Fruit fly (Drosophila melanogaster) whole organism, embryonic: ENCODE measurements around the gene tral.
A peak's percentile ranks its signal among the peaks of the same experiment; 100 is the strongest.

Source experiments
- Ada2b ChIP-seq: fragments of 200-800 bp; sonication (Bioruptor generic); IDR thresholded peaks from 2 replicates; pipeline ENCODE4 v1.3.6; 2022; ENCODE audit warnings: missing biosample characterization, missing genetic modification characterization
- Adf1 ChIP-seq: fragments of 200-800 bp; sonication (Bioruptor generic); IDR thresholded peaks from 2 replicates; pipeline ENCODE4 v1.3.6; 2022; ENCODE audit warnings: missing biosample characterization, missing genetic modification characterization
- BtbVII ChIP-seq: fragments of 200-800 bp; sonication (Bioruptor generic); optimal IDR thresholded peaks from 3 replicates; lab custom pipeline; 2017; ENCODE audit warnings: missing biosample characterization, mild to moderate bottlenecking, missing genetic modification characterization
- CG10209 ChIP-seq: fragments of 200-800 bp; sonication (Bioruptor generic); optimal IDR thresholded peaks from 3 replicates; lab custom pipeline; 2017; ENCODE audit warnings: missing biosample characterization, mild to moderate bottlenecking, missing genetic modification characterization, missing genetic modification reagents
- CG10321 ChIP-seq: fragments of 200-800 bp; sonication (Bioruptor generic); IDR thresholded peaks from 2 replicates; pipeline ENCODE4 v1.3.6; 2022; ENCODE audit warnings: missing biosample characterization, missing genetic modification characterization
- CG13287 ChIP-seq: fragments of 200-800 bp; sonication (Bioruptor generic); IDR thresholded peaks from 2 replicates; pipeline ENCODE4 v1.3.6; 2022; ENCODE audit warnings: missing biosample characterization, missing genetic modification characterization; ENCODE audit not compliant: partially characterized antibody
- CG15011 ChIP-seq: fragments of 200-800 bp; sonication (Bioruptor generic); optimal IDR thresholded peaks from 3 replicates; lab custom pipeline; 2018; ENCODE audit warnings: missing biosample characterization, mild to moderate bottlenecking, missing genetic modification characterization
- CG15269 ChIP-seq: fragments of 200-800 bp; sonication (Bioruptor generic); optimal IDR thresholded peaks from 2 replicates; lab custom pipeline; 2018; ENCODE audit warnings: missing biosample characterization, mild to moderate bottlenecking, missing genetic modification characterization, moderate library complexity
- CG1529 ChIP-seq: fragments of 200-800 bp; sonication (Bioruptor generic); optimal IDR thresholded peaks from 3 replicates; lab custom pipeline; 2018; ENCODE audit warnings: missing biosample characterization, missing genetic modification characterization
- CG1647 ChIP-seq: fragments of 200-800 bp; sonication (Bioruptor generic); optimal IDR thresholded peaks from 3 replicates; lab custom pipeline; 2016; ENCODE audit warnings: missing biosample characterization, missing genetic modification characterization
- CG2199 ChIP-seq: fragments of 200-800 bp; sonication (Bioruptor generic); IDR thresholded peaks from 3 replicates; pipeline ENCODE4 v1.3.6; 2022; ENCODE audit warnings: missing biosample characterization, missing genetic modification characterization
- CG2875 ChIP-seq: fragments of 200-800 bp; sonication (Bioruptor generic); optimal IDR thresholded peaks from 2 replicates; lab custom pipeline; 2017; ENCODE audit warnings: missing biosample characterization, mild to moderate bottlenecking, missing genetic modification characterization, missing genetic modification reagents
- CG30403 ChIP-seq: fragments of 200-800 bp; sonication (Bioruptor generic); optimal IDR thresholded peaks from 3 replicates; lab custom pipeline; 2016; ENCODE audit warnings: missing biosample characterization, missing genetic modification characterization
- CG32767 ChIP-seq: fragments of 200-800 bp; sonication (Bioruptor generic); IDR thresholded peaks from 2 replicates; pipeline ENCODE4 v1.3.6; 2022; ENCODE audit warnings: missing biosample characterization, missing genetic modification characterization
- CG32772 ChIP-seq: fragments of 200-800 bp; sonication (Bioruptor generic); IDR thresholded peaks from 2 replicates; pipeline ENCODE4 v1.3.6; 2022; ENCODE audit warnings: missing biosample characterization, missing genetic modification characterization
- CG33557 ChIP-seq: fragments of 200-800 bp; sonication (Bioruptor generic); optimal IDR thresholded peaks from 2 replicates; lab custom pipeline; 2019; ENCODE audit warnings: missing biosample characterization, mild to moderate bottlenecking, missing genetic modification characterization, moderate library complexity
- CG4328 ChIP-seq: fragments of 200-800 bp; sonication (Bioruptor generic); optimal IDR thresholded peaks from 3 replicates; lab custom pipeline; 2017; ENCODE audit warnings: missing biosample characterization, missing genetic modification reagents, missing genetic modification characterization
- CG5180 ChIP-seq: fragments of 200-800 bp; sonication (Bioruptor generic); optimal IDR thresholded peaks from 3 replicates; lab custom pipeline; 2017; ENCODE audit warnings: missing biosample characterization, missing genetic modification characterization, mild to moderate bottlenecking, moderate library complexity, missing genetic modification reagents
- CG6765 ChIP-seq: fragments of 200-800 bp; sonication (Bioruptor generic); optimal IDR thresholded peaks from 3 replicates; lab custom pipeline; 2017; ENCODE audit warnings: missing biosample characterization, mild to moderate bottlenecking, missing genetic modification characterization
- CG8765 ChIP-seq: fragments of 200-800 bp; sonication (Bioruptor generic); IDR thresholded peaks from 2 replicates; pipeline ENCODE4 v1.3.6; 2022; ENCODE audit warnings: missing biosample characterization, missing genetic modification characterization
- CG9932 ChIP-seq: fragments of 200-800 bp; sonication (Bioruptor generic); IDR thresholded peaks from 2 replicates; pipeline ENCODE4 v1.3.6; 2022; ENCODE audit warnings: missing biosample characterization, missing genetic modification characterization
- Dfd ChIP-seq, 2 experiments: fragments of >200 bp; optimal IDR thresholded peaks; 2 replicates each; lab custom pipeline; 2017; ENCODE audit warnings: missing biosample characterization in 2 of 2, missing genetic modification characterization in 2 of 2
- HLH4C ChIP-seq: fragments of 200-800 bp; sonication (Bioruptor generic); IDR thresholded peaks from 3 replicates; pipeline ENCODE4 v1.3.6; 2022; ENCODE audit warnings: missing biosample characterization, missing genetic modification characterization; ENCODE audit not compliant: partially characterized antibody
- Lhr ChIP-seq: fragments of 200-800 bp; sonication (Bioruptor generic); optimal IDR thresholded peaks from 3 replicates; lab custom pipeline; 2017; ENCODE audit warnings: mild to moderate bottlenecking, missing biosample characterization, missing genetic modification reagents, missing genetic modification characterization
- Mrtf ChIP-seq: fragments of 200-800 bp; sonication (Bioruptor generic); IDR thresholded peaks from 3 replicates; pipeline ENCODE4 v1.3.6; 2022; ENCODE audit warnings: missing biosample characterization, missing genetic modification characterization
- Rfx ChIP-seq: fragments of 200-800 bp; sonication (Bioruptor generic); IDR thresholded peaks from 2 replicates; pipeline ENCODE4 v1.3.6; 2022; ENCODE audit warnings: missing biosample characterization, missing genetic modification characterization
- Sin3A ChIP-seq: fragments of >200 bp; optimal IDR thresholded peaks from 2 replicates; lab custom pipeline; 2018
- Spps ChIP-seq: fragments of 200-800 bp; sonication (Bioruptor generic); optimal IDR thresholded peaks from 2 replicates; lab custom pipeline; 2018; ENCODE audit warnings: missing biosample characterization, mild to moderate bottlenecking, missing genetic modification characterization
- Xrp1 ChIP-seq: fragments of 200-800 bp; sonication (Bioruptor generic); IDR thresholded peaks from 2 replicates; pipeline ENCODE4 v1.3.6; 2022; ENCODE audit warnings: missing biosample characterization, missing genetic modification characterization
- aop ChIP-seq: fragments of 200-800 bp; sonication (Bioruptor generic); IDR thresholded peaks from 2 replicates; pipeline ENCODE4 v1.3.6; 2022; ENCODE audit warnings: missing biosample characterization, missing genetic modification characterization
- ash1 ChIP-seq: fragments of 200-800 bp; sonication (Bioruptor generic); optimal IDR thresholded peaks from 2 replicates; lab custom pipeline; 2018; ENCODE audit warnings: missing biosample characterization, mild to moderate bottlenecking, missing genetic modification characterization
- ato ChIP-seq: fragments of 200-800 bp; sonication (Bioruptor generic); IDR thresholded peaks from 2 replicates; pipeline ENCODE4 v1.3.6; 2022; ENCODE audit warnings: missing biosample characterization, missing genetic modification characterization; ENCODE audit not compliant: partially characterized antibody
- cato ChIP-seq: fragments of 200-800 bp; sonication (Bioruptor generic); optimal IDR thresholded peaks from 2 replicates; lab custom pipeline; 2016; ENCODE audit warnings: missing biosample characterization, missing genetic modification characterization, borderline replicate concordance
- chif ChIP-seq, 2 experiments: fragments of 200-800 bp; sonication (Bioruptor generic); optimal IDR thresholded peaks; 3 replicates each; lab custom pipeline; 2016; ENCODE audit warnings: missing biosample characterization in 2 of 2, missing genetic modification characterization in 2 of 2
- chinmo ChIP-seq: fragments of 200-800 bp; sonication (Bioruptor generic); IDR thresholded peaks from 4 replicates; pipeline ENCODE4 v1.3.6; 2022; ENCODE audit warnings: missing biosample characterization, missing genetic modification characterization; ENCODE audit not compliant: partially characterized antibody
- chm ChIP-seq: fragments of 200-800 bp; sonication (Bioruptor generic); IDR thresholded peaks from 2 replicates; pipeline ENCODE4 v1.3.6; 2022; ENCODE audit warnings: missing biosample characterization, missing genetic modification characterization
- danr ChIP-seq: fragments of 200-800 bp; sonication (Bioruptor generic); IDR thresholded peaks from 2 replicates; pipeline ENCODE4 v1.3.6; 2022; ENCODE audit warnings: missing biosample characterization, missing genetic modification characterization
- dimm ChIP-seq: fragments of 200-800 bp; sonication (Bioruptor generic); IDR thresholded peaks from 2 replicates; pipeline ENCODE4 v1.3.6; 2022; ENCODE audit warnings: missing biosample characterization, missing genetic modification characterization
- gcm2 ChIP-seq: fragments of 200-800 bp; sonication (Bioruptor generic); optimal IDR thresholded peaks from 2 replicates; lab custom pipeline; 2016; ENCODE audit warnings: missing biosample characterization, missing genetic modification characterization
- grn ChIP-seq: fragments of 200-800 bp; sonication (Bioruptor generic); optimal IDR thresholded peaks from 3 replicates; lab custom pipeline; 2017; ENCODE audit warnings: missing biosample characterization, missing genetic modification characterization
- gsb ChIP-seq: fragments of 200-800 bp; sonication (Bioruptor generic); IDR thresholded peaks from 2 replicates; pipeline ENCODE4 v1.3.6; 2022; ENCODE audit warnings: missing biosample characterization, missing genetic modification characterization
- knrl ChIP-seq: fragments of 200-800 bp; sonication (Bioruptor generic); IDR thresholded peaks from 3 replicates; pipeline ENCODE4 v1.3.6; 2022; ENCODE audit warnings: missing biosample characterization, missing genetic modification characterization; ENCODE audit not compliant: partially characterized antibody
- luna ChIP-seq: fragments of 200-800 bp; sonication (Bioruptor generic); optimal IDR thresholded peaks from 2 replicates; lab custom pipeline; 2016; ENCODE audit warnings: missing biosample characterization, missing genetic modification characterization
- mirr ChIP-seq: fragments of 200-800 bp; sonication (Bioruptor generic); optimal IDR thresholded peaks from 3 replicates; lab custom pipeline; 2018; ENCODE audit warnings: missing biosample characterization, mild to moderate bottlenecking, missing genetic modification characterization
- nerfin-1 ChIP-seq: fragments of 200-800 bp; sonication (Bioruptor generic); optimal IDR thresholded peaks from 3 replicates; lab custom pipeline; 2019; ENCODE audit warnings: missing biosample characterization, mild to moderate bottlenecking, missing genetic modification characterization, moderate library complexity
- pita ChIP-seq: fragments of 200-800 bp; sonication (Bioruptor generic); optimal IDR thresholded peaks from 2 replicates; lab custom pipeline; 2017; ENCODE audit warnings: missing biosample characterization, mild to moderate bottlenecking, missing genetic modification characterization
- sug ChIP-seq: fragments of 200-800 bp; optimal IDR thresholded peaks from 2 replicates; lab custom pipeline; 2019; ENCODE audit warnings: missing biosample characterization, mild to moderate bottlenecking, missing genetic modification characterization, moderate library complexity
- vnd ChIP-seq: fragments of 200-800 bp; sonication (Bioruptor generic); IDR thresholded peaks from 3 replicates; pipeline ENCODE4 v1.3.6; 2022; ENCODE audit warnings: missing biosample characterization, missing genetic modification characterization; ENCODE audit not compliant: partially characterized antibody
- vvl ChIP-seq: fragments of 200-800 bp; sonication (Bioruptor generic); IDR thresholded peaks from 2 replicates; pipeline ENCODE4 v1.3.6; 2022; ENCODE audit warnings: missing biosample characterization, missing genetic modification characterization
- zfh1 ChIP-seq: fragments of 200-800 bp; sonication (Bioruptor generic); IDR thresholded peaks from 3 replicates; pipeline ENCODE4 v1.3.6; 2022; ENCODE audit warnings: missing biosample characterization, missing genetic modification characterization

The tral gene

dm6 chr3L:12526433-12527113, 11.7 kb downstream of the tral start, which contains the start of gene eIF2beta (continued):
- TF ChIP-seq Mrtf (GFP tag; lab: Robert Waterston, UW) (no peak), CG9932 (GFP tag; lab: Robert Waterston, UW) (no peak), Ada2b (GFP tag; lab: Robert Waterston, UW) (no peak), CG32767 (GFP tag; lab: Robert Waterston, UW) (no peak), Sin3A (lab: Kevin White, UChicago) (peak; percentile 55), CG8765 (GFP tag; lab: Robert Waterston, UW) (no peak), chinmo (GFP tag; lab: Robert Waterston, UW) (peak; percentile 78; the same call in 3 of the 4 replicates), vnd (GFP tag; lab: Robert Waterston, UW) (no peak), knrl (no peak), CG30403 (GFP tag; lab: Kevin White, UChicago) (no peak), ato (no peak), Rfx (GFP tag; lab: Robert Waterston, UW) (peak; percentile 25; the same call in 1 of the 2 replicates), Xrp1 (GFP tag; lab: Robert Waterston, UW) (peak; percentile 24; the same call in 1 of the 2 replicates), CG10209 (GFP tag; lab: Kevin White, UChicago) (no peak), luna (GFP tag; lab: Kevin White, UChicago) (no peak), CG10321 (no peak), HLH4C (no peak), CG1647 (no peak), cato (GFP tag; lab: Kevin White, UChicago) (no peak), Dfd (GFP tag; optimal IDR thresholded peaks at IDR 0.05; lab: Kevin White, UChicago) (no peak), CG15011 (GFP tag; lab: Kevin White, UChicago) (no peak), gcm2 (no peak), mirr (GFP tag; lab: Kevin White, UChicago) (peak; percentile 61), chif (GFP tag; optimal IDR thresholded peaks at IDR 0.05; lab: Kevin White, UChicago) (peak; percentile 9 to 30), CG4328 (no peak), BtbVII (peak; percentile 51), pita (GFP tag; lab: Kevin White, UChicago) (no peak), Spps (tag; lab: Kevin White, UChicago) (peak; percentile 30), Adf1 (GFP tag; lab: Robert Waterston, UW) (no peak; the same call in 1 of the 2 replicates), CG1529 (GFP tag; lab: Kevin White, UChicago) (peak; percentile 7), aop (no peak), nerfin-1 (tag; lab: Kevin White, UChicago) (peak; percentile 33), CG6765 (GFP tag; lab: Kevin White, UChicago) (peak; percentile 33), CG2199 (GFP tag; lab: Robert Waterston, UW) (no peak), CG15269 (tag; lab: Kevin White, UChicago) (peak; percentile 54), CG2875 (peak; percentile 4), CG13287 (GFP tag; lab: Robert Waterston, UW) (peak; percentile 42; the same call in 1 of the 2 replicates), gsb (no peak), CG33557 (peak; percentile 29), CG32772 (GFP tag; lab: Robert Waterston, UW) (no peak), grn (GFP tag; lab: Kevin White, UChicago) (no peak), Lhr (GFP tag; lab: Kevin White, UChicago) (peak; percentile 47), vvl (GFP tag; lab: Robert Waterston, UW) (peak; percentile 47; the same call in 1 of the 2 replicates), dimm (GFP tag; lab: Robert Waterston, UW) (no peak), ash1 (GFP tag; lab: Kevin White, UChicago) (no peak), chm (GFP tag; lab: Robert Waterston, UW) (no peak; the same call in 1 of the 2 replicates), CG5180 (peak; percentile 8), danr (no peak), sug (tag; lab: Kevin White, UChicago) (peak; percentile 4), zfh1 (GFP tag; lab: Robert Waterston, UW) (no peak)
